Fruit fly (Drosophila melanogaster): ENCODE data around the gene Kat60.

Kat60 gene

DNA sequence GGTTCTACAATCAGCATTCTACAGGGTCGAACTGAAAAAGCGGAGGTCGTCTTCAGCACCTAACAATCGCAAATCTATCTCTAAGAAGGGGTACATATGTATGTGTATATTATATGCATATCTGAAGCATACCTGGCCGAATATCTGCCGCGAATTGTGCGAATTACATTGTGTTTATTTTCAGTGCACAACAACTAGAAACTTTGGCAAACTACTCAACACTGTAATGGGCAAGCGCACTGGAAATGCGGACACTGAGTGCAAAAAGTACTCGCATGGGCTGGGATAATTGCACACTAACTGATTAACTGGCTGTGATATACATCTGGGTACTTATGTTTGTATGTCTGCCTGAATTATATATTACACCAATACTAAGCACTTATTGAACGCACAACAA, 38.8 kb upstream of the Kat60 start (continued):
- TF ChIP-seq CG6854 (GFP tag; optimal IDR thresholded peaks at IDR 0.05) (no peak), Blimp-1 (GFP tag; optimal IDR thresholded peaks at IDR 0.05) (no peak), Hr4 (GFP tag; optimal IDR thresholded peaks at IDR 0.05) (peak; percentile 56), acj6 (GFP tag; optimal IDR thresholded peaks at IDR 0.05) (no peak), vri (GFP tag; optimal IDR thresholded peaks at IDR 0.05) (no peak), Eip75B (GFP tag; optimal IDR thresholded peaks at IDR 0.05) (peak; percentile 44), Hr39 (GFP tag; optimal IDR thresholded peaks at IDR 0.05) (no peak)

DNA sequence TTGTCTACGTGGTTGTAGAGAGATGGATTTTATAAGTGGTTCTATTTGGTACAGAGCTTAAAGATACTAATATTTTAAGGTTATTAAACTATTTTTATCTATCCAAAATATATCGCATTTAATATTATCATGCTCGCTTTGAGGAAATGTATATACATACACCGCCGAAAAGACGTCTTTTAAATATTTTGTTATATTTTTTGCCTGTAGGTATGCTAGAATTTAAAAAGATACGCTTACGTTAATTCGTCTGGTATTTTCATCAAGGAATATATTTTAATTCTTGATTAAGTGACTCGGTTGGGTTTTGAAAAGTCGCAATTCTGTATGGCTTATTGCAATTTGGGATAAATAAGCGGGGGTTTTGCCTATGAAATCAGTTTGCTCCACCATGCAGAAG, 36.5 kb upstream of the Kat60 start:
- TF ChIP-seq CG31627 (GFP tag; optimal IDR thresholded peaks at IDR 0.05) (no peak), Eip78C (GFP tag) (peak; percentile 43)

DNA sequence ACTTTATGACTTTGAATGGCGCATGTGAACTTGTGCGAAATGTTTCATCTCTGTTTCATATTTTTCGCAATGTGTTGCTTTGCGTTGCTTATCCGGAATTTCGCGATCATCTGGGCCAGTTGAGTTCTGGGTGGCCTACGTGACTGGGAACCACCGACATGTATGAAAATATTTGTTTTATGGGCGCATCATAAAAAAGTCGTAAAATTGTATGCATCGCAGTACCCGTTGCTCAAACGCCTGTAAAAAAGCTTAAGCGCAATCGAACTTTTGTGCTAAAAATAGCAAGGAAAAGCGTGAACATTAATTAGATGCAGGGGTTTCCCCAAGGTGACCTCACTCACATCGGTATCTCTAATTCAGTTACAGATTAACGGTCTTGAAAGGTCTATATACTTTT, 34.3 kb upstream of the Kat60 start:
- no peak for TF ChIP-seq Blimp-1 (GFP tag; optimal IDR thresholded peaks at IDR 0.05)
- no peak for TF ChIP-seq CG9139 (GFP tag; optimal IDR thresholded peaks at IDR 0.05)
- no peak for TF ChIP-seq dac (GFP tag; optimal IDR thresholded peaks at IDR 0.05)
- TF ChIP-seq CG1621 (tag; optimal IDR thresholded peaks at IDR 0.05) = no peak
- no peak for TF ChIP-seq Eip75B (GFP tag; optimal IDR thresholded peaks at IDR 0.05)
- no peak for TF ChIP-seq Eip93F (GFP tag; optimal IDR thresholded peaks at IDR 0.05)
- no peak for TF ChIP-seq CG7368 (GFP tag; optimal IDR thresholded peaks at IDR 0.05)
- no peak for TF ChIP-seq CG8632 (GFP tag; optimal IDR thresholded peaks at IDR 0.05)
- no peak for TF ChIP-seq salr (GFP tag; optimal IDR thresholded peaks at IDR 0.05)
- no peak for TF ChIP-seq eg (GFP tag; IDR thresholded peaks at IDR 0.05)
- no peak for TF ChIP-seq CG11294 (GFP tag; IDR thresholded peaks at IDR 0.05)
- TF ChIP-seq Lpt (GFP tag; optimal IDR thresholded peaks at IDR 0.05) = no peak

DNA sequence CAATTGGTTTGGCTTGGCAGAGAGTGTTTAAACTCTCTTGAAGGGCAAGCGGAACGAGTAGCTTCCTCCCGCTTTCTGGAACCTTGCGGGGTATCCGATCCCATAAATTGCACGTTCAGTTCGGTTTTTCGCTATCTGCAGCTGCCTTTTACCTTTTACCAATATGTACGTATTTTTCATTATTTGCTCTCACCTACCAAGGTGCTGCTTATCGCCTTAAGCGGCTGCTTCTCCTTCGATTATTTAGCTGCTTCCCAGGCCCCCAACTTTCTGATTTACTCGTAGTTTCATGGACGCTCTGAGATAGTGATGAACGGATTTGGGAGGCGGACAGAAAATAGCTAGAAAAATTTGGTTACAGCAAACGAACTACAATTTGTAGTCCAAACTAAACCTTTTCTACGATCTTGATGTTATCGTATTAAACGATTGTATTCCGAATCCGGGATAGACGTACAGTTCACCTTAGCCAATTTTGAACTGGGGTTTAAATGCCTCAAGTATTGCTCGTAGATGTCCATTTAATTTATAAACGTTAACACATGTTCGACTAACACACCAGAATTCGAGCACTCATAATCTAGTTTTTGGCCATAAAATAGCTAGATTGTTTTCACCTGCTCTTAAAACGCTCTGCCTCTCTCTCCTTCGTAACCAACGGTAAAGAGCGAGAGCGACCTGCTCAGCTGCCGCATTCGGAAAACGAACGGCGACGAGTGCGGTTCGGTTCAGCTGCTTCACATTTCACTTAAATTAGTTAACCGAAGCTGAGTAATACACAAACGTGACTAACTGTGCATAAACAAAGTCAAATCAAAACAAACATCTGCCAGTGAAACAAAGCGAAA, 32.5 kb upstream of the Kat60 start:
- TF ChIP-seq Blimp-1 (GFP tag; optimal IDR thresholded peaks at IDR 0.05) = peak; percentile 10
- TF ChIP-seq topi (GFP tag; optimal IDR thresholded peaks at IDR 0.05) = peak; percentile 58
- no peak for TF ChIP-seq CG9139 (GFP tag; optimal IDR thresholded peaks at IDR 0.05)
- peak; percentile 52 for TF ChIP-seq CG10669 (GFP tag; optimal IDR thresholded peaks at IDR 0.05)
- TF ChIP-seq CG16779 (tag; optimal IDR thresholded peaks at IDR 0.05) = peak; percentile 6
- TF ChIP-seq CG10631 (GFP tag; optimal IDR thresholded peaks at IDR 0.05) = peak; percentile 36
- no peak for TF ChIP-seq net (GFP tag; optimal IDR thresholded peaks at IDR 0.05)
- peak; percentile 49 for TF ChIP-seq lz (GFP tag; optimal IDR thresholded peaks at IDR 0.05)
- TF ChIP-seq cyc (GFP tag; optimal IDR thresholded peaks at IDR 0.05) = peak; percentile 13
- peak; percentile 12 for TF ChIP-seq CG4318 (GFP tag; optimal IDR thresholded peaks at IDR 0.05)
- TF ChIP-seq eg (GFP tag; IDR thresholded peaks at IDR 0.05) = no peak
- TF ChIP-seq Gug (GFP tag; IDR thresholded peaks at IDR 0.05) = no peak
- TF ChIP-seq Eip78C (GFP tag) = peak; percentile 92
- TF ChIP-seq achi (GFP tag; optimal IDR thresholded peaks at IDR 0.05) = peak; percentile 44
- TF ChIP-seq Sox14 (GFP tag; optimal IDR thresholded peaks at IDR 0.05) = peak; percentile 37
- TF ChIP-seq ss (GFP tag; optimal IDR thresholded peaks at IDR 0.05) = peak; percentile 13 to 31
- TF ChIP-seq CG6854 (GFP tag; optimal IDR thresholded peaks at IDR 0.05) = peak; percentile 3
- TF ChIP-seq Lpt (GFP tag; optimal IDR thresholded peaks at IDR 0.05) = no peak
- peak; percentile 53 for TF ChIP-seq Ets96B (tag; optimal IDR thresholded peaks at IDR 0.05)
- TF ChIP-seq CG11294 (GFP tag; IDR thresholded peaks at IDR 0.05) = no peak
- peak; percentile 43 for TF ChIP-seq Eip75B (GFP tag; optimal IDR thresholded peaks at IDR 0.05)
- peak; percentile 85 for TF ChIP-seq svp (GFP tag)
- no peak for TF ChIP-seq Eip93F (GFP tag; optimal IDR thresholded peaks at IDR 0.05)
- TF ChIP-seq CG1621 (tag; optimal IDR thresholded peaks at IDR 0.05) = peak; percentile 33
- TF ChIP-seq Hr4 (GFP tag; optimal IDR thresholded peaks at IDR 0.05) = peak; percentile 50
- TF ChIP-seq OdsH (GFP tag; optimal IDR thresholded peaks at IDR 0.05) = peak; percentile 47
- peak; percentile 49 for TF ChIP-seq CG31627 (GFP tag; optimal IDR thresholded peaks at IDR 0.05)
- TF ChIP-seq salr (GFP tag; optimal IDR thresholded peaks at IDR 0.05) = peak in 1 of 2 experiments; percentile 57
- TF ChIP-seq Sox15 (GFP tag; optimal IDR thresholded peaks at IDR 0.05) = peak; percentile 4
- TF ChIP-seq CG15336 (GFP tag; IDR thresholded peaks at IDR 0.05) = no peak
- peak; percentile 56 for TF ChIP-seq fkh (GFP tag; optimal IDR thresholded peaks at IDR 0.05)
- peak; percentile 62 for TF ChIP-seq CG6276 (GFP tag; optimal IDR thresholded peaks at IDR 0.05)
- TF ChIP-seq dac (GFP tag; optimal IDR thresholded peaks at IDR 0.05) = peak; percentile 4
- peak; percentile 43 for TF ChIP-seq acj6 (GFP tag; optimal IDR thresholded peaks at IDR 0.05)
- no peak for TF ChIP-seq CG3919 (GFP tag; optimal IDR thresholded peaks at IDR 0.05)
- peak; percentile 11 for TF ChIP-seq CG7368 (GFP tag; optimal IDR thresholded peaks at IDR 0.05)
- TF ChIP-seq CG6792 (GFP tag; optimal IDR thresholded peaks at IDR 0.05) = peak; percentile 46
- TF ChIP-seq Sox102F (GFP tag; optimal IDR thresholded peaks at IDR 0.05) = peak; percentile 55
- TF ChIP-seq vri (GFP tag; optimal IDR thresholded peaks at IDR 0.05) = peak; percentile 72

Data from whole organism, prepupa.